Worm (Caenorhabditis elegans) whole organism, L2 larva: ENCODE results near the gene H03E18.2.
A peak's percentile ranks its signal among the peaks of the same experiment; 100 is the strongest.

Experiments
- C34F6.9 ChIP-seq: fragments of 150-350 bp; optimal IDR thresholded peaks from 2 replicates; lab custom pipeline; 2014; ENCODE audit warnings: missing biosample characterization, missing genetic modification characterization
- F13H6.1 ChIP-seq: sonication (generic microtip); optimal IDR thresholded peaks from 2 replicates; lab custom pipeline; 2016; ENCODE audit warnings: missing genetic modification characterization, missing compliant biosample characterization
- R02D3.7 ChIP-seq: fragments of 150-350 bp; optimal IDR thresholded peaks from 2 replicates; lab custom pipeline; 2014; ENCODE audit warnings: missing biosample characterization, missing genetic modification characterization
- Y55F3AM.14 ChIP-seq: fragments of 200-800 bp; sonication (Bioruptor generic); optimal IDR thresholded peaks from 2 replicates; lab custom pipeline; 2018; ENCODE audit warnings: mild to moderate bottlenecking, missing genetic modification characterization, missing compliant biosample characterization
- ZK546.5 ChIP-seq: sonication (generic microtip); optimal IDR thresholded peaks from 2 replicates; lab custom pipeline; 2017; ENCODE audit warnings: missing biosample characterization, missing genetic modification characterization
- aly-2 ChIP-seq: fragments of 150-350 bp; optimal IDR thresholded peaks from 2 replicates; lab custom pipeline; 2014; ENCODE audit warnings: missing biosample characterization, missing genetic modification characterization
- ama-1 ChIP-seq: fragments of 150-350 bp; optimal IDR thresholded peaks from 2 replicates; lab custom pipeline; 2018; ENCODE audit warnings: inconsistent platforms
- blmp-1 ChIP-seq: sonication (generic microtip); optimal IDR thresholded peaks from 2 replicates; lab custom pipeline; 2017; ENCODE audit warnings: missing genetic modification characterization, mild to moderate bottlenecking, missing compliant biosample characterization, antibody characterized with exemption, moderate library complexity; ENCODE audit not compliant: insufficient read depth
- ceh-16 ChIP-seq: fragments of 150-350 bp; optimal IDR thresholded peaks from 2 replicates; lab custom pipeline; 2014; ENCODE audit warnings: missing biosample characterization, missing genetic modification characterization
- ceh-82 ChIP-seq: fragments of 150-350 bp; optimal IDR thresholded peaks from 2 replicates; lab custom pipeline; 2014; ENCODE audit warnings: missing biosample characterization, missing genetic modification characterization
- crh-2 ChIP-seq: sonication (generic microtip); optimal IDR thresholded peaks from 2 replicates; lab custom pipeline; 2017; ENCODE audit warnings: missing biosample characterization, missing genetic modification characterization
- dmd-4 ChIP-seq: sonication (generic microtip); optimal IDR thresholded peaks from 2 replicates; lab custom pipeline; 2017; ENCODE audit warnings: missing biosample characterization, missing genetic modification characterization
- egl-27 ChIP-seq: sonication (generic microtip); optimal IDR thresholded peaks from 3 replicates; lab custom pipeline; 2017; ENCODE audit warnings: missing biosample characterization, missing genetic modification reagents, missing genetic modification characterization
- elt-1 ChIP-seq: fragments of 150-350 bp; optimal IDR thresholded peaks from 2 replicates; lab custom pipeline; 2014; ENCODE audit warnings: missing biosample characterization, missing genetic modification characterization
- elt-3 ChIP-seq: sonication (generic microtip); optimal IDR thresholded peaks from 2 replicates; lab custom pipeline; 2017; ENCODE audit warnings: missing biosample characterization, missing genetic modification characterization
- fos-1 ChIP-seq: fragments of 150-350 bp; optimal IDR thresholded peaks from 2 replicates; lab custom pipeline; 2014; ENCODE audit warnings: missing biosample characterization, missing genetic modification characterization
- gmeb-1 ChIP-seq: fragments of 150-350 bp; optimal IDR thresholded peaks from 2 replicates; lab custom pipeline; 2014; ENCODE audit warnings: missing biosample characterization, missing genetic modification characterization
- lin-11 ChIP-seq: fragments of 150-350 bp; sonication (generic microtip); optimal IDR thresholded peaks from 2 replicates; lab custom pipeline; 2014; ENCODE audit warnings: missing biosample characterization, missing genetic modification characterization, inconsistent platforms, mixed read lengths
- lin-13 ChIP-seq: fragments of 150-350 bp; optimal IDR thresholded peaks from 2 replicates; lab custom pipeline; 2014; ENCODE audit warnings: missing biosample characterization, missing genetic modification reagents, missing genetic modification characterization
- lin-39 ChIP-seq: fragments of 150-350 bp; optimal IDR thresholded peaks from 2 replicates; lab custom pipeline; 2014; ENCODE audit warnings: missing biosample characterization, missing genetic modification reagents, missing genetic modification characterization
- lsy-2 ChIP-seq, 2 experiments: fragments of 150-350 bp in 1 of 2; sonication (generic microtip) in 1 of 2; optimal IDR thresholded peaks; 2 replicates each; lab custom pipeline; 2014 to 2017; ENCODE audit warnings: missing biosample characterization in 2 of 2, missing genetic modification characterization in 2 of 2
- mab-5 ChIP-seq: fragments of 150-350 bp; optimal IDR thresholded peaks from 2 replicates; lab custom pipeline; 2014; ENCODE audit warnings: missing biosample characterization, missing genetic modification characterization
- mbf-1 ChIP-seq: sonication (generic microtip); optimal IDR thresholded peaks from 2 replicates; lab custom pipeline; 2017; ENCODE audit warnings: missing biosample characterization, missing genetic modification characterization
- mdl-1 ChIP-seq, 2 experiments: fragments of 150-350 bp in 1 of 2; sonication (generic microtip) in 1 of 2; optimal IDR thresholded peaks; 2 replicates each; lab custom pipeline; 2017; ENCODE audit warnings: missing biosample characterization in 2 of 2, missing genetic modification characterization in 2 of 2
- nhr-10 ChIP-seq: sonication (generic microtip); optimal IDR thresholded peaks from 2 replicates; lab custom pipeline; 2017; ENCODE audit warnings: missing biosample characterization, missing genetic modification characterization
- nhr-11 ChIP-seq: fragments of 150-350 bp; optimal IDR thresholded peaks from 2 replicates; lab custom pipeline; 2014; ENCODE audit warnings: missing biosample characterization, missing genetic modification characterization
- nhr-12 ChIP-seq: fragments of 150-350 bp; optimal IDR thresholded peaks from 2 replicates; lab custom pipeline; 2014; ENCODE audit warnings: missing biosample characterization, missing genetic modification characterization
- nhr-129 ChIP-seq: fragments of 150-350 bp; optimal IDR thresholded peaks from 2 replicates; lab custom pipeline; 2014; ENCODE audit warnings: missing biosample characterization, missing genetic modification characterization
- nhr-21 ChIP-seq: fragments of 150-350 bp; optimal IDR thresholded peaks from 2 replicates; lab custom pipeline; 2014; ENCODE audit warnings: missing biosample characterization, missing genetic modification characterization
- nhr-23 ChIP-seq: fragments of 150-350 bp; optimal IDR thresholded peaks from 2 replicates; lab custom pipeline; 2014; ENCODE audit warnings: missing biosample characterization, missing genetic modification reagents, missing genetic modification characterization
- nhr-237 ChIP-seq: fragments of 150-350 bp; optimal IDR thresholded peaks from 2 replicates; lab custom pipeline; 2014; ENCODE audit warnings: missing biosample characterization, missing genetic modification characterization
- nhr-25 ChIP-seq: fragments of 150-350 bp; sonication (generic microtip); optimal IDR thresholded peaks from 3 replicates; lab custom pipeline; 2014; ENCODE audit warnings: missing biosample characterization, missing genetic modification characterization
- nhr-6 ChIP-seq: fragments of 150-350 bp; optimal IDR thresholded peaks from 2 replicates; lab custom pipeline; 2014; ENCODE audit warnings: missing biosample characterization, missing genetic modification characterization
- nhr-77 ChIP-seq: fragments of 150-350 bp; optimal IDR thresholded peaks from 2 replicates; lab custom pipeline; 2014; ENCODE audit warnings: missing biosample characterization, missing genetic modification characterization
- peb-1 ChIP-seq: fragments of 150-350 bp; optimal IDR thresholded peaks from 2 replicates; lab custom pipeline; 2014; ENCODE audit warnings: missing biosample characterization, missing genetic modification characterization
- sem-4 ChIP-seq: fragments of 150-350 bp; optimal IDR thresholded peaks from 2 replicates; lab custom pipeline; 2014; ENCODE audit warnings: missing biosample characterization, missing genetic modification reagents, missing genetic modification characterization
- skn-1 ChIP-seq: sonication (generic microtip); optimal IDR thresholded peaks from 2 replicates; lab custom pipeline; 2017; ENCODE audit warnings: missing biosample characterization, missing genetic modification characterization
- sma-3 ChIP-seq: sonication (generic microtip); optimal IDR thresholded peaks from 2 replicates; lab custom pipeline; 2016; ENCODE audit warnings: missing genetic modification reagents, missing genetic modification characterization, missing compliant biosample characterization
- sma-9 ChIP-seq, 2 experiments: fragments of 150-350 bp in 1 of 2; sonication (generic microtip) in 1 of 2; optimal IDR thresholded peaks; 2 replicates each; lab custom pipeline; 2014 to 2016; ENCODE audit warnings: missing genetic modification characterization in 2 of 2, mild to moderate bottlenecking in 1 of 2, missing biosample characterization in 1 of 2, missing compliant biosample characterization in 1 of 2, missing genetic modification reagents in 1 of 2, moderate library complexity in 1 of 2
- snpc-4 ChIP-seq: fragments of 150-350 bp; optimal IDR thresholded peaks from 2 replicates; lab custom pipeline; 2014; ENCODE audit warnings: missing biosample characterization, missing genetic modification characterization
- unc-39 ChIP-seq: fragments of 150-350 bp; optimal IDR thresholded peaks from 2 replicates; lab custom pipeline; 2014; ENCODE audit warnings: missing biosample characterization, missing genetic modification characterization
- unc-55 ChIP-seq: fragments of 150-350 bp; sonication (generic microtip); optimal IDR thresholded peaks from 3 replicates; lab custom pipeline; 2014; ENCODE audit warnings: missing biosample characterization, missing genetic modification reagents, missing genetic modification characterization
- unc-62 ChIP-seq: fragments of 150-350 bp; optimal IDR thresholded peaks from 2 replicates; lab custom pipeline; 2014; ENCODE audit warnings: missing biosample characterization, missing genetic modification reagents, missing genetic modification characterization
- zag-1 ChIP-seq: fragments of 150-350 bp; optimal IDR thresholded peaks from 2 replicates; lab custom pipeline; 2014; ENCODE audit warnings: missing biosample characterization, missing genetic modification characterization
- ztf-1 ChIP-seq: fragments of 200-800 bp; sonication (Bioruptor generic); conservative IDR thresholded peaks from 2 replicates; pipeline ENCODE4 v1.3.6; 2022; ENCODE audit warnings: missing genetic modification characterization, missing compliant biosample characterization
- ztf-11 ChIP-seq: sonication (generic microtip); optimal IDR thresholded peaks from 2 replicates; lab custom pipeline; 2017; ENCODE audit warnings: missing biosample characterization, missing genetic modification characterization
- ztf-4 ChIP-seq: fragments of 150-350 bp; optimal IDR thresholded peaks from 2 replicates; lab custom pipeline; 2014; ENCODE audit warnings: missing biosample characterization, missing genetic modification characterization

The H03E18.2 gene

DNA sequence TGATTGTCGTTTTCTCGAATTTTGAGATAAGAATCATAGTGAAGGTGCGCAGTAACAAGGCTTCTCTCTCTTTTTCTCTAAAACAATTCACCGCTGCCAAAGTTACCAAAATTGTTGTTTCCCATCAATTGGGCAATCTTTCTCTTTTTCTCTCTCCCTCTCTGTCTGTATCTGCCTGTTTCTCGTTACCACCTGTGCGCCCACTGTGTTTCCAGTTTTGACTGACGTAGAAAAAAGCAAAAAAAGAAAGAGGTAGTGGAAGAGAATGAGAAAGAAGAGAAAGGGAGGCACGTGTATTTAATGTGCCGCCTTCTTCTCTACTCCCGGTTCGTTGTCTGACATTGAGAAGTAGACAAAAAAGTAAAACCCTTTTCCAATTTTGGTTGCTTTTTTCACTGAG, 29.8 kb upstream of the H03E18.2 start (continued):
- TF ChIP-seq ama-1 (lab: Kevin White, UChicago) (no peak), ceh-82 (tag; lab: Kevin White, UChicago) (no peak), nhr-6 (tag; lab: Kevin White, UChicago) (peak; percentile 73), unc-55 (GFP tag; lab: Kevin White, UChicago) (no peak), mab-5 (no peak), sma-9 (GFP tag; optimal IDR thresholded peaks at IDR 0.05; lab: Kevin White, UChicago) (peak; percentile 82), sma-9 (tag; optimal IDR thresholded peaks at IDR 0.05; lab: Kevin White, UChicago) (no peak), snpc-4 (no peak), unc-62 (GFP tag; lab: Kevin White, UChicago) (no peak), F13H6.1 (peak; percentile 64), elt-1 (tag; lab: Kevin White, UChicago) (no peak), gmeb-1 (tag; lab: Kevin White, UChicago) (peak; percentile 47)
- TF ChIP-seq, all 48 proteins: peak for 18

DNA sequence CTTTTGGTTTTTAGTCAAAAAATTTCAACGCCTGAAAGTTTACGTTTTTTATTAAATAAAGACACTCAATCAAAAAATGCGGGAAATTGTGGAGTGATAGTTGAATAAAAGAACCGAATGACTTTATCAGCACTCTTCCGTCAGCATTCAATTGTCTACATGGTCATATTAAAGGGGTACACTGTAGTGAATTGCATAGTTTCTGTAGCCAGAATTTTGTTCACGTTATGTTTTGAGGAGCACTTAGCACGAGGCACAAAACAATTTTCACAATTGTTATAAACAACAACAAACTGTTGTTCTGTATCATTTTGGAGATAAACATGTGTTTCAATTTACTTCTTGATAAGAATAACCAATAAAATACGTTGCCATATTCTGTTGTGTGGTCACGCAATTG, 28.7 kb upstream of the H03E18.2 start, which contains the start of gene D2021.4:
Gene D2021.4 (minus strand): TSS at position 48 of the 400 bp plus-strand sequence.
- TF ChIP-seq crh-2 (peak; percentile 52), fos-1 (tag; lab: Kevin White, UChicago) (peak; percentile 34), zag-1 (tag; lab: Kevin White, UChicago) (no peak), F13H6.1 (peak; percentile 46), ZK546.5 (tag; lab: Kevin White, UChicago) (no peak), dmd-4 (tag; lab: Kevin White, UChicago) (no peak), lin-11 (no peak), sma-9 (GFP tag; optimal IDR thresholded peaks at IDR 0.05; lab: Kevin White, UChicago) (peak; percentile 24), sma-9 (tag; optimal IDR thresholded peaks at IDR 0.05; lab: Kevin White, UChicago) (no peak), unc-55 (GFP tag; lab: Kevin White, UChicago) (no peak)
- TF ChIP-seq, all 48 proteins: peak for 4

DNA sequence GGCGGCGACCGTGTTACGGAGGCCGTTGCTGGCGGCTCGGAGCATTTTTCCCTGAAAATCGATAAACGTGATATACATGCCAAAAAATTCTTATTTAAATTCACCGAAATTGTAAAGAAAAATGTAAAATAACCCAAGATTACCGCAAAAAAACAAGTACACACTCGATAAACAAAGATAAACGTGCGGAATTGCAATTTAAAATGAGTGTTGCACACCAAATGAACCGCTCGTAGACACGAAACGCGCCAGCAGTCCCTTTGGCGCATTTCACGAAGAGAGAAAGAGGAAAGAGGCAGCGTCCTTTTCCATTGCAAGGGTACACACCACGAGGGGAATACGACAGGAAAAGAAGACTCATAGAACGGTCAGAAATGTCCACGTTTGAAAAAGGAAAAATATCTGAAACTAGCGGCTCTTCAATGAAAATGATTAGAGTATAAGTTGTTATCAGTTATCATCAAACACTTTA, 25.7 kb upstream of the H03E18.2 start, which contains the start of gene sdha-1:
Gene sdha-1 (minus strand): TSS at position 51 of the 472 bp plus-strand sequence.
- TF ChIP-seq nhr-12 (tag; lab: Kevin White, UChicago) (no peak), lin-11 (peak; percentile 62), nhr-25 (tag; lab: Kevin White, UChicago) (peak; percentile 84), fos-1 (tag; lab: Kevin White, UChicago) (peak; percentile 90), mdl-1 (tag; optimal IDR thresholded peaks at IDR 0.05; lab: Kevin White, UChicago) (peak; percentile 37 to 78), Y55F3AM.14 (GFP tag; lab: Kevin White, UChicago) (peak; percentile 12), skn-1 (tag; lab: Kevin White, UChicago) (no peak), nhr-129 (peak; percentile 98), sem-4 (peak; percentile 85), nhr-10 (tag; lab: Kevin White, UChicago) (peak; percentile 16), dmd-4 (tag; lab: Kevin White, UChicago) (no peak), ceh-16 (peak; percentile 66), C34F6.9 (peak; percentile 94), peb-1 (no peak), nhr-237 (tag; lab: Kevin White, UChicago) (no peak), elt-3 (no peak), blmp-1 (tag; lab: Kevin White, UChicago) (no peak), mbf-1 (tag; lab: Kevin White, UChicago) (no peak), nhr-6 (tag; lab: Kevin White, UChicago) (peak; percentile 90), unc-39 (tag; lab: Kevin White, UChicago) (no peak), sma-3 (GFP tag; lab: Kevin White, UChicago) (peak; percentile 88), ztf-1 (no peak), lsy-2 (tag; optimal IDR thresholded peaks at IDR 0.05; lab: Kevin White, UChicago) (peak; percentile 44 to 88), nhr-23 (tag; lab: Kevin White, UChicago) (no peak), zag-1 (tag; lab: Kevin White, UChicago) (peak; percentile 77), crh-2 (peak; percentile 95), mab-5 (peak; percentile 37), ZK546.5 (tag; lab: Kevin White, UChicago) (no peak), ztf-4 (peak; percentile 67), ztf-11 (no peak), aly-2 (tag; lab: Kevin White, UChicago) (no peak), unc-62 (GFP tag; lab: Kevin White, UChicago) (no peak), ceh-82 (tag; lab: Kevin White, UChicago) (no peak), lin-13 (GFP tag; lab: Kevin White, UChicago) (peak; percentile 83), gmeb-1 (tag; lab: Kevin White, UChicago) (peak; percentile 82), lin-39 (tag; lab: Kevin White, UChicago) (no peak), nhr-21 (tag; lab: Kevin White, UChicago) (peak; percentile 73), unc-55 (GFP tag; lab: Kevin White, UChicago) (peak; percentile 86), R02D3.7 (tag; lab: Kevin White, UChicago) (no peak), nhr-77 (tag; lab: Kevin White, UChicago) (no peak), egl-27 (tag; lab: Kevin White, UChicago) (peak; percentile 81), elt-1 (tag; lab: Kevin White, UChicago) (peak; percentile 4), sma-9 (GFP tag; optimal IDR thresholded peaks at IDR 0.05; lab: Kevin White, UChicago) (peak; percentile 92), sma-9 (tag; optimal IDR thresholded peaks at IDR 0.05; lab: Kevin White, UChicago) (no peak), nhr-11 (tag; lab: Kevin White, UChicago) (no peak)
